Worm (Caenorhabditis elegans): ENCODE measurements around the gene K10B2.4.

Gene K10B2.4

DNA sequence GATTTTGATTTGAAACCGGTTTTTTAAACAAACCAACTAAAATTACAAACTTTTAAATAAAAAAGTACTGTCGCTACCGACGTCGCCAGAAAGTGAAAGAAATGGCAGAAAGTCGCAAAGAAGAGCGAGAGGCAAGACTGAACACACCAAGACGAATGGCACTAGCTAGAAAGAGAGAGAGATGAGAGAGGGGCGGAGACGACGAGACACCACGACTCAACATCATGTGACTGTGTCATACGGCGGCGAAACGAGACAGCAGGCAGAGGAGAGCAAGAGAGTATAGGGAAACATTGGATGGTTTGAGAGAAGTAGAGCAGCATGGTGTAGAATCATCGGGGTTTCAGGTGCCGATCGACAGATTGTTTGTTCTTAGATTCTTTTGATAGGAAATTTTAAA lies 12.4 kb downstream of the K10B2.4 start (continued):
- TF ChIP-seq C17E4.6 (GFP tag; IDR thresholded peaks at IDR 0.05), result 0 out of 2 replicates have a peak, but pooled peaks have one; percentile 38
- TF ChIP-seq F33H1.4 (GFP tag; IDR thresholded peaks at IDR 0.05), result no peak
- no peak for TF ChIP-seq T26A5.8 (tag; optimal IDR thresholded peaks at IDR 0.05)
- peak; percentile 52 for TF ChIP-seq repo-1 (tag; optimal IDR thresholded peaks at IDR 0.05)
- no peak for TF ChIP-seq Y53F4B.3 (GFP tag; IDR thresholded peaks at IDR 0.05)
- no peak for TF ChIP-seq ceh-58 (GFP tag; IDR thresholded peaks at IDR 0.05)
- TF ChIP-seq Y79H2A.3 (GFP tag; conservative IDR thresholded peaks at IDR 0.05), result no peak
- no peak for TF ChIP-seq rec-8 (tag; optimal IDR thresholded peaks at IDR 0.05)
- TF ChIP-seq egl-18 (GFP tag; IDR thresholded peaks at IDR 0.05), result peak; percentile 42; the same call in 1 of the 2 replicates
- no peak for TF ChIP-seq ccch-3 (GFP tag; optimal IDR thresholded peaks at IDR 0.05)
- no peak for TF ChIP-seq dpff-1 (tag; optimal IDR thresholded peaks at IDR 0.05)
- TF ChIP-seq lsy-27 (tag; optimal IDR thresholded peaks at IDR 0.05; ENCODE audit: borderline replicate concordance, insufficient read depth), result no peak
- no peak for TF ChIP-seq F52B5.7 (tag; optimal IDR thresholded peaks at IDR 0.05)
- no peak for TF ChIP-seq nhr-179 (tag; optimal IDR thresholded peaks at IDR 0.05)
- no peak for TF ChIP-seq efl-1 (GFP tag; optimal IDR thresholded peaks at IDR 0.05)
- peak; percentile 73 for TF ChIP-seq atf-7 (tag; optimal IDR thresholded peaks at IDR 0.05)
- no peak for TF ChIP-seq fkh-3 (tag; optimal IDR thresholded peaks at IDR 0.05)
- TF ChIP-seq pha-4 (tag; optimal IDR thresholded peaks at IDR 0.05), result peak; percentile 79
- no peak for TF ChIP-seq F49E8.2 (tag; optimal IDR thresholded peaks at IDR 0.05; ENCODE audit: insufficient read depth)
- no peak for TF ChIP-seq F39B2.1 (GFP tag; IDR thresholded peaks at IDR 0.05)
- no peak for TF ChIP-seq ztf-25 (GFP tag; IDR thresholded peaks at IDR 0.05)
- no peak for TF ChIP-seq T07F8.4 (tag; optimal IDR thresholded peaks at IDR 0.05)
- TF ChIP-seq sdz-38 (tag; optimal IDR thresholded peaks at IDR 0.05), result no peak
- no peak for TF ChIP-seq nhr-120 (GFP tag; IDR thresholded peaks at IDR 0.05)
- 0 out of 2 replicates have a peak, but pooled peaks have one; percentile 67 for TF ChIP-seq madf-3 (GFP tag; IDR thresholded peaks at IDR 0.05)
- peak; percentile 48 for TF ChIP-seq ets-4 (GFP tag; optimal IDR thresholded peaks at IDR 0.05)
- TF ChIP-seq zim-3 (tag; optimal IDR thresholded peaks at IDR 0.05), result no peak
- no peak for TF ChIP-seq B0019.2 (GFP tag; conservative IDR thresholded peaks at IDR 0.05)
- TF ChIP-seq sptf-2 (GFP tag; optimal IDR thresholded peaks at IDR 0.05), result no peak
- TF ChIP-seq snpc-1.1 (tag; optimal IDR thresholded peaks at IDR 0.05; ENCODE audit: insufficient read depth), result peak; percentile 16
- peak; percentile 13; the same call in 1 of the 2 replicates for TF ChIP-seq ceh-91 (GFP tag; IDR thresholded peaks at IDR 0.05)
- TF ChIP-seq hrde-1 (tag; optimal IDR thresholded peaks at IDR 0.05; ENCODE audit: borderline replicate concordance), result no peak
- TF ChIP-seq xnd-1 (tag; optimal IDR thresholded peaks at IDR 0.05), result no peak
- TF ChIP-seq ztf-22 (GFP tag; optimal IDR thresholded peaks at IDR 0.05), result no peak
- TF ChIP-seq attf-3 (GFP tag; conservative IDR thresholded peaks at IDR 0.05), result no peak
- TF ChIP-seq ztf-18 (tag; optimal IDR thresholded peaks at IDR 0.05), result peak; percentile 63
- TF ChIP-seq attf-6 (GFP tag; IDR thresholded peaks at IDR 0.05), result no peak
- peak; percentile 53 for TF ChIP-seq tbp1 (GFP tag; optimal IDR thresholded peaks at IDR 0.05)
- TF ChIP-seq attf-5 (GFP tag; optimal IDR thresholded peaks at IDR 0.05), result peak; percentile 82
- TF ChIP-seq Y95B8A.8 (GFP tag; IDR thresholded peaks at IDR 0.05), result 0 out of 2 replicates have a peak, but pooled peaks have one; percentile 11
- no peak for TF ChIP-seq nhr-90 (tag; optimal IDR thresholded peaks at IDR 0.05)
- TF ChIP-seq B0261.1 (tag; optimal IDR thresholded peaks at IDR 0.05), result no peak
- TF ChIP-seq him-1 (tag; optimal IDR thresholded peaks at IDR 0.05), result no peak
- TF ChIP-seq mcd-1 (GFP tag; IDR thresholded peaks at IDR 0.05), result peak; percentile 85
- no peak for TF ChIP-seq F55B11.4 (tag; optimal IDR thresholded peaks at IDR 0.05; ENCODE audit: borderline replicate concordance, insufficient read depth)
- no peak for TF ChIP-seq B0336.3 (GFP tag; IDR thresholded peaks at IDR 0.05)
- TF ChIP-seq K11D2.4 (GFP tag; IDR thresholded peaks at IDR 0.05), result peak; percentile 80
- TF ChIP-seq F57A8.1 (GFP tag; optimal IDR thresholded peaks at IDR 0.05), result no peak
- peak; percentile 35 for TF ChIP-seq die-1 (tag; optimal IDR thresholded peaks at IDR 0.05)
